Fruit fly (Drosophila melanogaster) whole organism, embryonic: ENCODE results near the gene CG15170.

ENCODE experiments used
- CG1024 ChIP-seq: fragments of 200-800 bp; sonication (Bioruptor generic); IDR thresholded peaks from 2 replicates; pipeline ENCODE4 v1.3.6; 2022; ENCODE audit warnings: missing biosample characterization, missing genetic modification characterization
- CG10274 ChIP-seq: fragments of 200-800 bp; sonication (Bioruptor generic); optimal IDR thresholded peaks from 3 replicates; lab custom pipeline; 2017; ENCODE audit warnings: missing biosample characterization, mild to moderate bottlenecking, missing genetic modification characterization
- CG10462 ChIP-seq: fragments of 200-800 bp; sonication (Bioruptor generic); optimal IDR thresholded peaks from 2 replicates; lab custom pipeline; 2016; ENCODE audit warnings: missing biosample characterization, missing genetic modification characterization
- CG12391 ChIP-seq: fragments of 200-800 bp; sonication (Bioruptor generic); optimal IDR thresholded peaks from 3 replicates; lab custom pipeline; 2018; ENCODE audit warnings: missing biosample characterization, mild to moderate bottlenecking, missing genetic modification characterization, moderate library complexity
- CG17385 ChIP-seq: fragments of 200-800 bp; sonication (Bioruptor generic); optimal IDR thresholded peaks from 3 replicates; lab custom pipeline; 2018; ENCODE audit warnings: missing biosample characterization, mild to moderate bottlenecking, missing genetic modification characterization
- CG17829 ChIP-seq: fragments of 200-800 bp; optimal IDR thresholded peaks from 2 replicates; lab custom pipeline; 2019; ENCODE audit warnings: missing biosample characterization, mild to moderate bottlenecking, missing genetic modification characterization, moderate library complexity
- CG18011 ChIP-seq: fragments of 200-800 bp; sonication (Bioruptor generic); optimal IDR thresholded peaks from 2 replicates; lab custom pipeline; 2017; ENCODE audit warnings: missing biosample characterization, missing genetic modification characterization, mild to moderate bottlenecking, moderate library complexity, missing genotype
- CG18476 ChIP-seq: fragments of 200-800 bp; sonication (Bioruptor generic); optimal IDR thresholded peaks from 2 replicates; lab custom pipeline; 2016; ENCODE audit warnings: missing biosample characterization, mild to moderate bottlenecking, missing genetic modification characterization
- CG2129 ChIP-seq: fragments of 200-800 bp; sonication (Bioruptor generic); IDR thresholded peaks from 2 replicates; pipeline ENCODE4 v1.3.6; 2022; ENCODE audit warnings: missing biosample characterization, missing genetic modification characterization; ENCODE audit not compliant: partially characterized antibody
- CG2889 ChIP-seq: fragments of 200-800 bp; sonication (Bioruptor generic); IDR thresholded peaks from 3 replicates; pipeline ENCODE4 v1.3.6; 2022; ENCODE audit warnings: missing biosample characterization, missing genetic modification characterization
- CG32767 ChIP-seq: fragments of 200-800 bp; sonication (Bioruptor generic); IDR thresholded peaks from 2 replicates; pipeline ENCODE4 v1.3.6; 2022; ENCODE audit warnings: missing biosample characterization, missing genetic modification characterization
- CG32772 ChIP-seq: fragments of 200-800 bp; sonication (Bioruptor generic); IDR thresholded peaks from 2 replicates; pipeline ENCODE4 v1.3.6; 2022; ENCODE audit warnings: missing biosample characterization, missing genetic modification characterization
- CG42726 ChIP-seq: fragments of 200-800 bp; sonication (Bioruptor generic); IDR thresholded peaks from 2 replicates; pipeline ENCODE4 v1.3.6; 2022; ENCODE audit warnings: missing biosample characterization, missing genetic modification characterization; ENCODE audit not compliant: partially characterized antibody
- CG4328 ChIP-seq: fragments of 200-800 bp; sonication (Bioruptor generic); optimal IDR thresholded peaks from 3 replicates; lab custom pipeline; 2017; ENCODE audit warnings: missing biosample characterization, missing genetic modification reagents, missing genetic modification characterization
- CG4360 ChIP-seq: fragments of 200-800 bp; sonication (Bioruptor generic); IDR thresholded peaks from 2 replicates; pipeline ENCODE4 v1.3.6; 2022; ENCODE audit warnings: missing biosample characterization, missing genetic modification characterization
- CG8765 ChIP-seq: fragments of 200-800 bp; sonication (Bioruptor generic); IDR thresholded peaks from 2 replicates; pipeline ENCODE4 v1.3.6; 2022; ENCODE audit warnings: missing biosample characterization, missing genetic modification characterization
- CG9215 ChIP-seq: fragments of 200-800 bp; sonication (Bioruptor generic); IDR thresholded peaks from 2 replicates; pipeline ENCODE4 v1.3.6; 2022; ENCODE audit warnings: missing biosample characterization, missing genetic modification characterization
- CG9609 ChIP-seq: fragments of 200-800 bp; sonication (Bioruptor generic); optimal IDR thresholded peaks from 3 replicates; lab custom pipeline; 2016; ENCODE audit warnings: missing biosample characterization, missing genetic modification characterization
- CG9876 ChIP-seq: fragments of 200-800 bp; sonication (Bioruptor generic); optimal IDR thresholded peaks from 2 replicates; lab custom pipeline; 2016; ENCODE audit warnings: missing biosample characterization, missing genetic modification characterization
- D19B ChIP-seq: fragments of 200-800 bp; sonication (Bioruptor generic); optimal IDR thresholded peaks from 2 replicates; lab custom pipeline; 2017; ENCODE audit warnings: missing biosample characterization, mild to moderate bottlenecking, missing genetic modification characterization
- Dad ChIP-seq: fragments of 200-800 bp; sonication (Bioruptor generic); optimal IDR thresholded peaks from 3 replicates; lab custom pipeline; 2016; ENCODE audit warnings: missing biosample characterization, missing genetic modification characterization
- GATAe ChIP-seq: fragments of 200-800 bp; sonication (Bioruptor generic); conservative IDR thresholded peaks from 2 replicates; pipeline ENCODE4 v1.3.6; 2022; ENCODE audit warnings: missing biosample characterization, missing genetic modification characterization
- Gsc ChIP-seq: fragments of 200-800 bp; sonication (Bioruptor generic); IDR thresholded peaks from 2 replicates; pipeline ENCODE4 v1.3.6; 2022; ENCODE audit warnings: missing biosample characterization, missing genetic modification characterization
- HLH54F ChIP-seq: fragments of 200-800 bp; sonication (Bioruptor generic); optimal IDR thresholded peaks from 3 replicates; lab custom pipeline; 2016; ENCODE audit warnings: missing biosample characterization, missing genetic modification characterization
- Hr78 ChIP-seq, 2 experiments: fragments of 200-800 bp in 1 of 2; fragments of >200 bp in 1 of 2; sonication (Bioruptor generic) in 1 of 2; optimal IDR thresholded peaks; 2 replicates each; lab custom pipeline; 2017 to 2019; ENCODE audit warnings: missing biosample characterization in 2 of 2, missing genetic modification characterization in 2 of 2, mild to moderate bottlenecking in 1 of 2, moderate library complexity in 1 of 2
- Mad ChIP-seq: fragments of 200-800 bp; sonication (Bioruptor generic); optimal IDR thresholded peaks from 2 replicates; lab custom pipeline; 2016; ENCODE audit warnings: missing biosample characterization, missing genetic modification characterization
- Rx ChIP-seq: fragments of 200-800 bp; sonication (Bioruptor generic); IDR thresholded peaks from 2 replicates; pipeline ENCODE4 v1.3.6; 2022; ENCODE audit warnings: missing biosample characterization, missing genetic modification characterization
- Spps ChIP-seq: fragments of 200-800 bp; sonication (Bioruptor generic); optimal IDR thresholded peaks from 2 replicates; lab custom pipeline; 2018; ENCODE audit warnings: missing biosample characterization, mild to moderate bottlenecking, missing genetic modification characterization
- Taf1 ChIP-seq: fragments of 200-800 bp; sonication (Bioruptor generic); IDR thresholded peaks from 2 replicates; pipeline ENCODE4 v1.3.6; 2022; ENCODE audit warnings: missing biosample characterization, missing genetic modification characterization
- Vsx1 ChIP-seq: fragments of 200-800 bp; sonication (Bioruptor generic); optimal IDR thresholded peaks from 2 replicates; lab custom pipeline; 2017; ENCODE audit warnings: missing biosample characterization, mild to moderate bottlenecking, missing genetic modification characterization, missing genetic modification reagents
- Xrp1 ChIP-seq: fragments of 200-800 bp; sonication (Bioruptor generic); IDR thresholded peaks from 2 replicates; pipeline ENCODE4 v1.3.6; 2022; ENCODE audit warnings: missing biosample characterization, missing genetic modification characterization
- YL-1 ChIP-seq: fragments of 200-800 bp; sonication (Bioruptor generic); optimal IDR thresholded peaks from 3 replicates; lab custom pipeline; 2017; ENCODE audit warnings: missing biosample characterization, mild to moderate bottlenecking, missing genetic modification characterization
- abd-A ChIP-seq: fragments of 200-800 bp; sonication (Bioruptor generic); optimal IDR thresholded peaks from 3 replicates; lab custom pipeline; 2019; ENCODE audit warnings: missing biosample characterization, mild to moderate bottlenecking, missing genetic modification characterization, moderate library complexity
- bigmax ChIP-seq: fragments of 200-800 bp; sonication (Bioruptor generic); optimal IDR thresholded peaks from 2 replicates; lab custom pipeline; 2018; ENCODE audit warnings: missing biosample characterization, mild to moderate bottlenecking, missing genetic modification characterization
- cas ChIP-seq: fragments of 200-800 bp; sonication (Bioruptor generic); IDR thresholded peaks from 2 replicates; pipeline ENCODE4 v1.3.6; 2022; ENCODE audit warnings: missing biosample characterization, missing genetic modification characterization
- ci ChIP-seq: fragments of 200-800 bp; sonication (Bioruptor generic); IDR thresholded peaks from 3 replicates; pipeline ENCODE4 v1.3.6; 2022; ENCODE audit warnings: missing biosample characterization, missing genetic modification characterization
- corto ChIP-seq: fragments of 200-800 bp; sonication (Bioruptor generic); optimal IDR thresholded peaks from 2 replicates; lab custom pipeline; 2016; ENCODE audit warnings: missing biosample characterization, mild to moderate bottlenecking, missing genetic modification characterization, moderate library complexity
- crp ChIP-seq, 2 experiments: fragments of 200-800 bp; sonication (Bioruptor generic); optimal IDR thresholded peaks; 2 replicates in 1 of 2; 3 replicates in 1 of 2; lab custom pipeline; 2017; ENCODE audit warnings: missing biosample characterization in 2 of 2, missing genetic modification characterization in 2 of 2, mild to moderate bottlenecking in 1 of 2, moderate library complexity in 1 of 2
- ftz-f1 ChIP-seq: fragments of 200-800 bp; sonication (Bioruptor generic); optimal IDR thresholded peaks from 2 replicates; lab custom pipeline; 2016; ENCODE audit warnings: missing biosample characterization, missing genetic modification characterization
- fu2 ChIP-seq: fragments of 200-800 bp; sonication (Bioruptor generic); optimal IDR thresholded peaks from 2 replicates; lab custom pipeline; 2016; ENCODE audit warnings: missing biosample characterization, missing genetic modification characterization
- gt ChIP-seq: fragments of 200-800 bp; sonication (Bioruptor generic); IDR thresholded peaks from 2 replicates; pipeline ENCODE4 v1.3.6; 2022; ENCODE audit warnings: missing biosample characterization, missing genetic modification characterization
- inv ChIP-seq: fragments of 200-800 bp; sonication (Bioruptor generic); IDR thresholded peaks from 2 replicates; pipeline ENCODE4 v1.3.6; 2022; ENCODE audit warnings: missing biosample characterization, missing genetic modification characterization; ENCODE audit not compliant: partially characterized antibody
- jigr1 ChIP-seq: fragments of 200-800 bp; sonication (Bioruptor generic); IDR thresholded peaks from 3 replicates; pipeline ENCODE4 v1.3.6; 2022; ENCODE audit warnings: missing biosample characterization, missing genetic modification characterization
- kni ChIP-seq: fragments of 200-800 bp; sonication (Bioruptor generic); optimal IDR thresholded peaks from 3 replicates; lab custom pipeline; 2017; ENCODE audit warnings: mild to moderate bottlenecking, missing biosample characterization, missing genetic modification reagents, missing genetic modification characterization
- odd ChIP-seq: fragments of 200-800 bp; sonication (Bioruptor generic); optimal IDR thresholded peaks from 2 replicates; lab custom pipeline; 2017; ENCODE audit warnings: missing biosample characterization, mild to moderate bottlenecking, missing genetic modification characterization
- onecut ChIP-seq: fragments of 200-800 bp; sonication (Bioruptor generic); IDR thresholded peaks from 2 replicates; pipeline ENCODE4 v1.3.6; 2022; ENCODE audit warnings: missing biosample characterization, missing genetic modification characterization
- shn ChIP-seq: fragments of 200-800 bp; sonication (Bioruptor generic); optimal IDR thresholded peaks from 3 replicates; lab custom pipeline; 2016; ENCODE audit warnings: missing biosample characterization, missing genetic modification characterization
- tgo ChIP-seq: fragments of 200-800 bp; sonication (Bioruptor generic); IDR thresholded peaks from 3 replicates; pipeline ENCODE4 v1.3.6; 2022; ENCODE audit warnings: missing biosample characterization, missing genetic modification characterization
- vfl ChIP-seq: fragments of 200-800 bp; sonication (Bioruptor generic); optimal IDR thresholded peaks from 2 replicates; lab custom pipeline; 2016; ENCODE audit warnings: missing biosample characterization, missing genetic modification characterization

Gene CG15170

DNA sequence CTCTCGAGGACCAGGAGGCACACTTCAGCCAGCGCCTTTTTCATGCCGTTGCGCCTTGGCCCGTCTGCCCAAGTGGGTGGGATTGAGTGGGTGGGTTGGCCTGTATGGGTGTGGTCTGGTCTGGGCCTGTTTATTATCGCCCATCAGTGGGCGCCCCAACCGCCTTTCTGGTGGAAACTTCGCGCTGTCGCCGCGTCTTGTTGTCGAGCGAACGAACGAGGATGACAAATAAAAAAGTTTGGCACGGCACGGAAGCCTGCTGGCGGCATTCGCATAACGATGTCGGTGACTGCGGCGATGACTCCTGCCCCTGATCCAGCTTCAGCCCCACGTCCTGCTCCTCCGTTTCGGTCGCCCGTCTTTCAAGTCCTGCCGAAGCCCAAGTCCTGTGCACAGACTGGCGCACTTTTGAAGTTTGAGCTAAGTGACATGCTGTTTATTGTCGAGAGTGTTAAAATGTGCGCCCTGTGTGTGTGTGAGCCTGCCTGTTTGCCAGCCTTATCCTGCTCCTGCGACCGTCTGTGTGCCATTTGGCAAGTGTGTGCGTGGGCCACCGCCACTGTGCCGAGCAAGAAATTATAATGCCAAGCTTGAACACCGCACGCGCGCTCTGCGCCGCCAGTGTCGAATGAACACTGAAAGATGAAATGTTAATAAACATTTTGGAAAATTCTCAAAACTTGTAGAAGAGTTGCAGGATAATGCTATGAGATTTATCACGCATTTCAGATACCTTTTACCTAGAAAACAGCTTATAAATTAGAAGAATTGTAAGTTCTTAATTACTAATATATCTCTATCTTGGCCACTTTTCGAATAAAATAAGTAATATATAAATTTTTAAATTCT is 24.2 kb upstream of the CG15170 start (continued):
- TF ChIP-seq Rx: peak; percentile 46; the same call in 1 of the 2 replicates
- TF ChIP-seq CG12391 (tag; lab: Kevin White, UChicago): peak; percentile 75
- TF ChIP-seq CG2129: no peak
- TF ChIP-seq CG10462 (GFP tag; lab: Kevin White, UChicago): no peak
- no peak for TF ChIP-seq inv
- TF ChIP-seq cas (GFP tag; lab: Robert Waterston, UW): no peak
- TF ChIP-seq vfl (GFP tag; lab: Kevin White, UChicago): peak; percentile 27
- TF ChIP-seq ci (GFP tag; lab: Robert Waterston, UW): peak; percentile 17; the same call in 1 of the 3 replicates
- peak; percentile 78 for TF ChIP-seq odd (GFP tag; lab: Kevin White, UChicago)
- TF ChIP-seq bigmax (GFP tag; lab: Kevin White, UChicago): no peak
- 0 out of 2 replicates have a peak, but pooled peaks have one; percentile 46 for TF ChIP-seq CG9215 (GFP tag; lab: Robert Waterston, UW)
- no peak for TF ChIP-seq shn (GFP tag; lab: Kevin White, UChicago)
- TF ChIP-seq D19B: peak; percentile 62
- peak; percentile 15 for TF ChIP-seq CG10274 (GFP tag; lab: Kevin White, UChicago)
- TF ChIP-seq CG32767 (GFP tag; lab: Robert Waterston, UW): peak; percentile 61; the same call in 1 of the 2 replicates
- no peak for TF ChIP-seq corto (GFP tag; lab: Kevin White, UChicago)
- no peak for TF ChIP-seq CG2889 (GFP tag; lab: Robert Waterston, UW)
- TF ChIP-seq Gsc (GFP tag; lab: Robert Waterston, UW): no peak
- peak; percentile 80 for TF ChIP-seq CG17385 (GFP tag; lab: Kevin White, UChicago)
- no peak for TF ChIP-seq CG8765 (GFP tag; lab: Robert Waterston, UW)
- TF ChIP-seq Spps (tag; lab: Kevin White, UChicago): no peak
- TF ChIP-seq CG4360 (GFP tag; lab: Robert Waterston, UW): no peak
- TF ChIP-seq tgo (GFP tag; lab: Robert Waterston, UW): peak; percentile 48; the same call in 1 of the 3 replicates
- TF ChIP-seq ftz-f1 (GFP tag; lab: Kevin White, UChicago): no peak
- peak; percentile 10 for TF ChIP-seq HLH54F
- peak; percentile 52 for TF ChIP-seq onecut (GFP tag; lab: Robert Waterston, UW)
- TF ChIP-seq YL-1 (GFP tag; lab: Kevin White, UChicago): peak; percentile 6
- peak; percentile 4 for TF ChIP-seq CG18011 (GFP tag; lab: Kevin White, UChicago)
- TF ChIP-seq Taf1 (GFP tag; lab: Robert Waterston, UW): peak; percentile 54; the same call in 1 of the 2 replicates
- TF ChIP-seq gt (GFP tag; lab: Robert Waterston, UW): no peak
- peak; percentile 68 for TF ChIP-seq CG17829
- TF ChIP-seq CG4328: peak; percentile 73
- no peak for TF ChIP-seq Dad (GFP tag; lab: Kevin White, UChicago)
- 0 out of 2 replicates have a peak, but pooled peaks have one; percentile 29 for TF ChIP-seq CG32772 (GFP tag; lab: Robert Waterston, UW)
- peak; percentile 50 for TF ChIP-seq Vsx1 (GFP tag; lab: Kevin White, UChicago)
- no peak for TF ChIP-seq CG1024 (GFP tag; lab: Robert Waterston, UW)
- TF ChIP-seq fu2: no peak
- no peak for TF ChIP-seq kni (GFP tag; lab: Kevin White, UChicago)
- TF ChIP-seq CG18476 (GFP tag; lab: Kevin White, UChicago): peak; percentile 61
- no peak for TF ChIP-seq Mad (GFP tag; lab: Kevin White, UChicago)
- TF ChIP-seq jigr1 (GFP tag; lab: Robert Waterston, UW): no peak
- TF ChIP-seq CG9609: no peak
- peak in 1 of 2 experiments; percentile 26 for TF ChIP-seq Hr78 (GFP tag; optimal IDR thresholded peaks at IDR 0.05; lab: Kevin White, UChicago)
- peak; percentile 96 for TF ChIP-seq abd-A (tag; lab: Kevin White, UChicago)
- no peak for TF ChIP-seq CG42726 (GFP tag; lab: Robert Waterston, UW)
- TF ChIP-seq crp (GFP tag; optimal IDR thresholded peaks at IDR 0.05; lab: Kevin White, UChicago): peak in 1 of 2 experiments; percentile 20
- peak; percentile 73 for TF ChIP-seq Xrp1 (GFP tag; lab: Robert Waterston, UW)
- TF ChIP-seq CG9876 (GFP tag; lab: Kevin White, UChicago): no peak
- no peak for TF ChIP-seq GATAe (GFP tag; lab: Robert Waterston, UW)
